Fruit fly (Drosophila melanogaster): ENCODE results near the gene CG10405.
A peak's percentile ranks its signal among the peaks of the same experiment; 100 is the strongest.

The CG10405 gene

dm6 chr3R:16449187-16449973, 4.9 kb upstream of the CG10405 start:
- peak; percentile 74 for TF ChIP-seq Mnt (GFP tag; optimal IDR thresholded peaks at IDR 0.05)
- peak; percentile 92 for TF ChIP-seq CG7045 (GFP tag; optimal IDR thresholded peaks at IDR 0.05)
- peak; percentile 98 for TF ChIP-seq pad (GFP tag; optimal IDR thresholded peaks at IDR 0.05)
- no peak for TF ChIP-seq tj (GFP tag; optimal IDR thresholded peaks at IDR 0.05)
- peak; percentile 41 for TF ChIP-seq ovo (GFP tag; optimal IDR thresholded peaks at IDR 0.05)
- TF ChIP-seq CG11617 (GFP tag; optimal IDR thresholded peaks at IDR 0.05), result peak; percentile 83
- TF ChIP-seq CG1620 (GFP tag; optimal IDR thresholded peaks at IDR 0.05), result peak; percentile 92
- TF ChIP-seq CG33017 (tag; optimal IDR thresholded peaks at IDR 0.05), result peak; percentile 96
- TF ChIP-seq Clk (GFP tag; optimal IDR thresholded peaks at IDR 0.05), result peak; percentile 91
- TF ChIP-seq toe (GFP tag; optimal IDR thresholded peaks at IDR 0.05), result peak; percentile 90
- TF ChIP-seq kay (GFP tag; ENCODE audit: borderline replicate concordance), result peak; percentile 95
- TF ChIP-seq Hr96 (GFP tag; optimal IDR thresholded peaks at IDR 0.05), result peak; percentile 88
- peak; percentile 92 for TF ChIP-seq CG5204 (GFP tag; optimal IDR thresholded peaks at IDR 0.05)
- TF ChIP-seq cic (GFP tag; optimal IDR thresholded peaks at IDR 0.05), result peak; percentile 66
- TF ChIP-seq bab1 (GFP tag; optimal IDR thresholded peaks at IDR 0.05), result peak; percentile 94
- peak; percentile 86 for TF ChIP-seq Crg-1 (GFP tag; optimal IDR thresholded peaks at IDR 0.05)
- TF ChIP-seq cnc (optimal IDR thresholded peaks at IDR 0.05), result no peak
- TF ChIP-seq CG7101 (tag; optimal IDR thresholded peaks at IDR 0.05), result peak; percentile 97
- TF ChIP-seq CG14711 (tag; optimal IDR thresholded peaks at IDR 0.05), result peak; percentile 93
- TF ChIP-seq CG12768 (GFP tag; optimal IDR thresholded peaks at IDR 0.05), result peak; percentile 90

DNA sequence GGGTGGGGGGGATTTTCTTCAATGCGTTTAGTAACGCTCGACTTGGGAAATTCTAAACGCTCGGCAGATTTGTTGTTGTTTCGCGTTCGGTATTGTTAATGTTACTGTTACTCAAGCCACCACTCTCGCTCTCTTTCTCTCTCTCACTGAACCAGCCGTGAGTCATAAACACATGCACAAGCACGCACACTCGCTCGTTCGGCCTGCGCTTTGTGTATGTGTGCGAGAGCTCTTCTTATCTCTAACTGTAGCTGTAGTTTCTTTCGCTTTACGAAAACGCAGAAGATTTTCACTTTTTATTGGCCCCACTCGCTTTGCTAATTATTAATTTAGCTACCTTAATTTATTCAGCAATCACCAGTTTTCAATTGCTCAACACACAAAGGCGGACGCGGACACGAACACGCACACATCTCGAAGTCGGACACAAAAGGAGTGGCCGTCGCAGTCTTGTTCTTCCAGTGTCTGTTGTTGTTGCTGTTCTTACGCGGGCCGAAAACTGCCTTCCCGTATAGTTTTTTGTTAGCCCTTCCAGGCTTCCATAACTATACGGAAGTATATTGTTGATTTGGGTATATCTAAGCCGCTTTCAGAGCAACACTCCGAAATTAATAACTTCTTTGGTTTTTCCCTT, 1.2 kb upstream of the CG10405 start:
- no peak for TF ChIP-seq cnc (optimal IDR thresholded peaks at IDR 0.05)
- TF ChIP-seq Crg-1 (GFP tag; optimal IDR thresholded peaks at IDR 0.05), result no peak
- peak; percentile 32 for TF ChIP-seq Mnt (GFP tag; optimal IDR thresholded peaks at IDR 0.05)
- TF ChIP-seq bab1 (GFP tag; optimal IDR thresholded peaks at IDR 0.05), result no peak
- TF ChIP-seq CG11617 (GFP tag; optimal IDR thresholded peaks at IDR 0.05), result no peak
- peak; percentile 47 for TF ChIP-seq ovo (GFP tag; optimal IDR thresholded peaks at IDR 0.05)
- peak; percentile 52 for TF ChIP-seq pad (GFP tag; optimal IDR thresholded peaks at IDR 0.05)
- no peak for TF ChIP-seq CG1620 (GFP tag; optimal IDR thresholded peaks at IDR 0.05)
- peak; percentile 41 for TF ChIP-seq cic (GFP tag; optimal IDR thresholded peaks at IDR 0.05)
- no peak for TF ChIP-seq CG7101 (tag; optimal IDR thresholded peaks at IDR 0.05)
- TF ChIP-seq kay (GFP tag; ENCODE audit: borderline replicate concordance), result peak; percentile 99
- peak; percentile 4 for TF ChIP-seq CG12768 (GFP tag; optimal IDR thresholded peaks at IDR 0.05)

DNA sequence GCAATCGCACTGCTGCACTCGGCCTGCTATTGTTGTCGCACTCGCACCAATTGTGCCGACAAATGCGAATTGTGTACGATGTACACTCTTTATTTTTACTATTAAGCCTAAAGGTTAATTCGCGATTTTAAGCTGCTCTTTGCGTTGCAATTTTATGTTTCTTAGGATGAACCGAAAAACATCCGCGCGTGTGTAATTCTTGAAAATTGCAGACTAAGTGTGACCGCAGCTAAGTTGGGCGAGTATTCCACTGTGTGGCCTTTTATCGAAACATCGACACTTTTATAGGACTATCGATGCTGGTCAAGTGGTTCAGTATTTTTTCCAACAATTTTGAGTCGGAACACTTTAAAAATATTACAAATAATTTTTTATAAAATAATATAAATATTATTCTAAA, 695 bp upstream of the CG10405 start, which contains the start of gene Pak3:
TSS of gene Pak3 (minus strand) at position 225 of the 400 bp plus-strand sequence.
- TF ChIP-seq bab1 (GFP tag; optimal IDR thresholded peaks at IDR 0.05), result peak; percentile 66
- peak; percentile 44 for TF ChIP-seq kay (GFP tag; ENCODE audit: borderline replicate concordance)
- TF ChIP-seq cnc (optimal IDR thresholded peaks at IDR 0.05), result no peak
- no peak for TF ChIP-seq cic (GFP tag; optimal IDR thresholded peaks at IDR 0.05)
- peak; percentile 9 for TF ChIP-seq CG33017 (tag; optimal IDR thresholded peaks at IDR 0.05)
- no peak for TF ChIP-seq CG5204 (GFP tag; optimal IDR thresholded peaks at IDR 0.05)
- peak; percentile 18 for TF ChIP-seq CG14711 (tag; optimal IDR thresholded peaks at IDR 0.05)
- peak; percentile 22 for TF ChIP-seq CG7101 (tag; optimal IDR thresholded peaks at IDR 0.05)
- no peak for TF ChIP-seq pad (GFP tag; optimal IDR thresholded peaks at IDR 0.05)
- TF ChIP-seq tj (GFP tag; optimal IDR thresholded peaks at IDR 0.05), result no peak
- TF ChIP-seq CG12768 (GFP tag; optimal IDR thresholded peaks at IDR 0.05), result no peak
- no peak for TF ChIP-seq Clk (GFP tag; optimal IDR thresholded peaks at IDR 0.05)
- TF ChIP-seq Crg-1 (GFP tag; optimal IDR thresholded peaks at IDR 0.05), result no peak
- no peak for TF ChIP-seq ovo (GFP tag; optimal IDR thresholded peaks at IDR 0.05)
- TF ChIP-seq Hr96 (GFP tag; optimal IDR thresholded peaks at IDR 0.05), result no peak
- no peak for TF ChIP-seq toe (GFP tag; optimal IDR thresholded peaks at IDR 0.05)
- TF ChIP-seq Mnt (GFP tag; optimal IDR thresholded peaks at IDR 0.05), result no peak
- no peak for TF ChIP-seq CG11617 (GFP tag; optimal IDR thresholded peaks at IDR 0.05)
- TF ChIP-seq CG1620 (GFP tag; optimal IDR thresholded peaks at IDR 0.05), result peak; percentile 9
- no peak for TF ChIP-seq CG7045 (GFP tag; optimal IDR thresholded peaks at IDR 0.05)

- TF ChIP-seq pad (GFP tag; optimal IDR thresholded peaks at IDR 0.05) (no peak), Mnt (GFP tag; optimal IDR thresholded peaks at IDR 0.05) (no peak), cic (GFP tag; optimal IDR thresholded peaks at IDR 0.05) (no peak), CG33017 (tag; optimal IDR thresholded peaks at IDR 0.05) (no peak), kay (GFP tag; ENCODE audit: borderline replicate concordance) (peak; percentile 42)
Measured at dm6 chr3R:16455875-16456274, 1.6 kb downstream of the CG10405 start, which contains the start of gene CG14883. CG14883 (plus strand) TSS chr3R:16456052.

DNA sequence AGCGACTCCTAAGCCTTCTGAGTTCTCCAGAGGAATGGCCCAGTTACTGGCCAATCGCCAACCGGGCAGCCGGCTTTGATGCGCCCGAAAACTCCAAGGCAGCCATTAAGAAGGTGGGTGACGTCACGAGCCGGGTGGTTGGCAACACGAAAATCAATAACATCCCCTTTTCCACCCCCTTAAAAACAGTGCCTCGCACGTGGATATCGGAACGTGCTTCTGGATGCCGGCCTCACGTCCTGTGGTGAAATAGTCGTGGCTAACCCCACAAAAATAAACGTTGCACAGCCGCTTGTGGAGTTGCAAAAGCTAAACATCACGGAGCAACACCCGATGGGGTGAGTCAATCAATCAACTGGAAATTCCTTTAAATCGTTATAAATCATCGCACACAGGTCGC, 2.3 kb downstream of the CG10405 start:
- TF ChIP-seq Mnt (GFP tag; optimal IDR thresholded peaks at IDR 0.05) (no peak), CG14711 (tag; optimal IDR thresholded peaks at IDR 0.05) (no peak), CG5204 (GFP tag; optimal IDR thresholded peaks at IDR 0.05) (no peak), Clk (GFP tag; optimal IDR thresholded peaks at IDR 0.05) (no peak), CG1620 (GFP tag; optimal IDR thresholded peaks at IDR 0.05) (no peak), CG7101 (tag; optimal IDR thresholded peaks at IDR 0.05) (no peak), CG7045 (GFP tag; optimal IDR thresholded peaks at IDR 0.05) (no peak), bab1 (GFP tag; optimal IDR thresholded peaks at IDR 0.05) (no peak), Hr96 (GFP tag; optimal IDR thresholded peaks at IDR 0.05) (no peak), CG33017 (tag; optimal IDR thresholded peaks at IDR 0.05) (no peak), kay (GFP tag; ENCODE audit: borderline replicate concordance) (no peak), CG12768 (GFP tag; optimal IDR thresholded peaks at IDR 0.05) (no peak)

Measured in whole organism, adult.